Fruit fly (Drosophila melanogaster): ENCODE results near the gene rg.

The rg gene

dm6 chrX:5085086-5085468 lies 482 bp upstream of the rg start:
- TF ChIP-seq Eip75B (GFP tag; optimal IDR thresholded peaks at IDR 0.05) = no peak
- TF ChIP-seq Eip78C (GFP tag) = peak; percentile 36

DNA sequence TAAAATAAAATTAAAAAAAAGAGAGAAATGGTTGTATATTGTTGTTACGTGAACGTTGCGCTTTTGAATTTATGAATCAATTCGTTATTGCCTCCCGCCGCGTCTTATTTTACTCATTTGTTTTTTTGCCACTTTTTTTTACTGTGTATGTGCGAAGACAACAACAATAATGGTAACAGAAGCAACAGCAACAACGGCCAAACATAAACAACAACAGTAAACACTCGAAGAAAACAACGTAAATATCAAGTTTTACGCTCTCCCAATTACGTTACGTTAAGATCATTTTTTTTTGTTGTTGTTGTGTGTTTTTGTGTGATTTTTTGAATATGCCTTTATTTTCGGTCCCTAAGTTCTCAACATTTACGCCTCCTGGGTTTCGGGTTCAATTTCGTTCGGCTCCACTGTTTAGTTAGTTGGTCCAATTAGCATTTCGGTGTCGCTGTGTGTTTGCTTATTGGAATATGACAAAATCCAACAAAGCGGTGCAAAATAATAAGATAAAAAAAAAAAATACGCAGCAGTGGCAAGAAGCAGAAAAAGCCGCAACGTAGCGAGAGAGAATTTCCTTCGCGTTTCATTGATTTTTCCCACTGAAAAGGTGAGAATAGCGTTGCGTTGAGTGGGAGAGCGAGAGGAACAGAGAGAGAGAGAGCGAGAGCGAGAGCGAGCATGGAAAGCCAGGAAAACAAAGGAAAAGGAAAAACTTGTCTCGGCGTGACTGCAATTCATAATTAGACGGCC lies 577 bp downstream of the rg start:
- TF ChIP-seq CG3032 (tag; optimal IDR thresholded peaks at IDR 0.05) (peak; percentile 11), ss (GFP tag; optimal IDR thresholded peaks at IDR 0.05) (peak in 1 of 2 experiments; percentile 9), CG9139 (GFP tag; optimal IDR thresholded peaks at IDR 0.05) (no peak), fd85E (GFP tag; optimal IDR thresholded peaks at IDR 0.05) (no peak), Hr4 (GFP tag; optimal IDR thresholded peaks at IDR 0.05) (peak; percentile 61), CG15336 (GFP tag; IDR thresholded peaks at IDR 0.05) (peak; percentile 63), Eip75B (GFP tag; optimal IDR thresholded peaks at IDR 0.05) (peak; percentile 15), acj6 (GFP tag; optimal IDR thresholded peaks at IDR 0.05) (peak; percentile 44), CG4318 (GFP tag; optimal IDR thresholded peaks at IDR 0.05) (peak; percentile 53), CG11902 (GFP tag; optimal IDR thresholded peaks at IDR 0.05) (no peak), CG34406 (GFP tag; optimal IDR thresholded peaks at IDR 0.05) (peak; percentile 41), Sox102F (GFP tag; optimal IDR thresholded peaks at IDR 0.05) (peak; percentile 52), Sox14 (GFP tag; optimal IDR thresholded peaks at IDR 0.05) (no peak), CG11294 (GFP tag; IDR thresholded peaks at IDR 0.05) (no peak), Met (GFP tag; optimal IDR thresholded peaks at IDR 0.05) (peak; percentile 63), Sox15 (GFP tag; optimal IDR thresholded peaks at IDR 0.05) (peak; percentile 19), CG11762 (GFP tag; optimal IDR thresholded peaks at IDR 0.05; ENCODE audit: insufficient read depth) (peak; percentile 13), eg (GFP tag; IDR thresholded peaks at IDR 0.05) (peak; percentile 46; the same call in 1 of the 3 replicates), CG32006 (GFP tag; optimal IDR thresholded peaks at IDR 0.05) (peak; percentile 71), fkh (GFP tag; optimal IDR thresholded peaks at IDR 0.05) (peak; percentile 69), pdm3 (GFP tag; optimal IDR thresholded peaks at IDR 0.05) (peak; percentile 50), Hr38 (GFP tag; optimal IDR thresholded peaks at IDR 0.05) (no peak), dsx (GFP tag; optimal IDR thresholded peaks at IDR 0.05; ENCODE audit: poor library complexity, severe bottlenecking) (peak; percentile 31), CG8319 (GFP tag; optimal IDR thresholded peaks at IDR 0.05) (no peak), spab (GFP tag; optimal IDR thresholded peaks at IDR 0.05) (peak; percentile 21), CG8119 (GFP tag; IDR thresholded peaks at IDR 0.05) (peak; percentile 62; the same call in 1 of the 3 replicates), Gug (GFP tag; IDR thresholded peaks at IDR 0.05) (no peak), esn (GFP tag; optimal IDR thresholded peaks at IDR 0.05) (peak; percentile 57), Lpt (GFP tag; optimal IDR thresholded peaks at IDR 0.05) (no peak), CG31627 (GFP tag; optimal IDR thresholded peaks at IDR 0.05) (peak; percentile 44), Ets21C (GFP tag; optimal IDR thresholded peaks at IDR 0.05) (no peak), cyc (GFP tag; optimal IDR thresholded peaks at IDR 0.05) (peak; percentile 33), net (GFP tag; optimal IDR thresholded peaks at IDR 0.05) (no peak), salr (GFP tag; optimal IDR thresholded peaks at IDR 0.05) (no peak), topi (GFP tag; optimal IDR thresholded peaks at IDR 0.05) (peak; percentile 60), Eip78C (GFP tag) (peak; percentile 70), achi (GFP tag; optimal IDR thresholded peaks at IDR 0.05) (peak; percentile 62), svp (GFP tag) (peak; percentile 80), Hr39 (GFP tag; optimal IDR thresholded peaks at IDR 0.05) (peak; percentile 27), CG8632 (GFP tag; optimal IDR thresholded peaks at IDR 0.05) (peak; percentile 45), lz (GFP tag; optimal IDR thresholded peaks at IDR 0.05) (peak; percentile 50), Blimp-1 (GFP tag; optimal IDR thresholded peaks at IDR 0.05) (no peak), dac (GFP tag; optimal IDR thresholded peaks at IDR 0.05) (peak; percentile 36), CG6276 (GFP tag; optimal IDR thresholded peaks at IDR 0.05) (peak; percentile 45), vri (GFP tag; optimal IDR thresholded peaks at IDR 0.05) (peak; percentile 5), CG6808 (GFP tag; optimal IDR thresholded peaks at IDR 0.05) (no peak), CG3919 (GFP tag; optimal IDR thresholded peaks at IDR 0.05) (peak; percentile 57), Ets96B (tag; optimal IDR thresholded peaks at IDR 0.05) (peak; percentile 43), OdsH (GFP tag; optimal IDR thresholded peaks at IDR 0.05) (peak; percentile 33)
